Worm (Caenorhabditis elegans) whole organism, late embryonic: ENCODE results near the gene T05A7.7.

Source experiments
- ets-4 ChIP-seq: sonication (generic microtip); optimal IDR thresholded peaks from 2 replicates; lab custom pipeline; 2016; ENCODE audit warnings: missing genetic modification characterization, missing compliant biosample characterization
- eyg-1 ChIP-seq: sonication (generic microtip); optimal IDR thresholded peaks from 2 replicates; lab custom pipeline; 2016; ENCODE audit warnings: missing genotype, missing genetic modification characterization, missing compliant biosample characterization
- rnt-1 ChIP-seq: sonication (generic microtip); optimal IDR thresholded peaks from 2 replicates; lab custom pipeline; 2016; ENCODE audit warnings: missing genetic modification characterization, missing compliant biosample characterization
- tbx-2 ChIP-seq: sonication (generic microtip); optimal IDR thresholded peaks from 2 replicates; lab custom pipeline; 2016; ENCODE audit warnings: missing genetic modification characterization, missing compliant biosample characterization

- TF ChIP-seq ets-4 (tag; lab: Kevin White, UChicago) = no peak
- no peak for TF ChIP-seq rnt-1
- TF ChIP-seq eyg-1 (tag; lab: Kevin White, UChicago) = no peak
- no peak for TF ChIP-seq tbx-2 (tag; lab: Kevin White, UChicago)
Observed at ce11 chrII:4640748-4641147, 40.5 kb downstream of the T05A7.7 start.
